Worm (Caenorhabditis elegans): ENCODE data around the gene misc-1.

The misc-1 gene

DNA sequence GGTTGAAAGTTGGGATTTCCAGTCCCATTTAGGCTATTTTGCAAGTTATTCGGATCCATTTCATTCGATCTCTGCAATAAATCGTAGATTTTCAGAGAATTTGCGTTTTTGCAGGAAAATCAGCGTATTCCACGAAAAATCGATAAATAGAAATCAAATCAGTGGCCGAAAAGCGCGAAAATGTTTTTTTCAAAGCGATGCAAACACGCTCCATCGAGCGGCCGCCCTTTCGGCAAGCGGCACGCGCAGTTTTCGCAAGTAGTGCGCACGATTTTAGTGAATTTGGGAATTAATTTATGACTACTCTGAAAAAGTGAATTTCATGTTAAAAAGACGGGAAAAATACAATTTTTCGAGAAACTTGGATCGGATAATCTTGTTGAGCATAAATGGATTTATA lies 31.3 kb upstream of the misc-1 start (continued):
- TF ChIP-seq let-607 (tag; optimal IDR thresholded peaks at IDR 0.05) (peak in 1 of 2 experiments; percentile 59), Y56A3A.18 (GFP tag; IDR thresholded peaks at IDR 0.05) (peak; percentile 53; the same call in 1 of the 2 replicates), nfyb-1 (GFP tag; IDR thresholded peaks at IDR 0.05) (peak; percentile 90), dpff-1 (tag; optimal IDR thresholded peaks at IDR 0.05) (no peak), cebp-2 (GFP tag; IDR thresholded peaks at IDR 0.05) (0 out of 2 replicates have a peak, but pooled peaks have one; percentile 35), bed-2 (GFP tag; IDR thresholded peaks at IDR 0.05) (no peak), repo-1 (tag; optimal IDR thresholded peaks at IDR 0.05) (peak; percentile 66), sea-2 (GFP tag; IDR thresholded peaks at IDR 0.05) (no peak), dox-1 (GFP tag; IDR thresholded peaks at IDR 0.05) (peak; percentile 97), athp-1 (tag; optimal IDR thresholded peaks at IDR 0.05) (peak; percentile 96), snpc-1.1 (tag; optimal IDR thresholded peaks at IDR 0.05; ENCODE audit: insufficient read depth) (peak; percentile 86), Y95B8A.8 (GFP tag; IDR thresholded peaks at IDR 0.05) (peak; percentile 93), F55B11.4 (tag; optimal IDR thresholded peaks at IDR 0.05; ENCODE audit: borderline replicate concordance, insufficient read depth) (no peak), sdz-38 (tag; optimal IDR thresholded peaks at IDR 0.05) (no peak), nhr-120 (GFP tag; IDR thresholded peaks at IDR 0.05) (no peak), B0035.1 (tag; optimal IDR thresholded peaks at IDR 0.05) (peak; percentile 17), snpc-1.3 (tag; optimal IDR thresholded peaks at IDR 0.05; ENCODE audit: insufficient read depth) (peak; percentile 71), nfya-1 (tag; optimal IDR thresholded peaks at IDR 0.05; ENCODE audit: borderline replicate concordance, insufficient read depth) (no peak), atf-7 (tag; optimal IDR thresholded peaks at IDR 0.05) (peak; percentile 69), unc-130 (GFP tag; optimal IDR thresholded peaks at IDR 0.05) (peak; percentile 75), ztf-25 (GFP tag; IDR thresholded peaks at IDR 0.05) (0 out of 2 replicates have a peak, but pooled peaks have one; percentile 4), rec-8 (tag; optimal IDR thresholded peaks at IDR 0.05) (peak in 1 of 2 experiments; percentile 72), zim-3 (tag; optimal IDR thresholded peaks at IDR 0.05) (peak; percentile 48), ZK185.1 (tag; optimal IDR thresholded peaks at IDR 0.05; ENCODE audit: poor library complexity, severe bottlenecking) (peak; percentile 95), tbp1 (GFP tag; optimal IDR thresholded peaks at IDR 0.05) (peak; percentile 69), ceh-91 (GFP tag; IDR thresholded peaks at IDR 0.05) (peak; percentile 85), F37B4.10 (GFP tag; IDR thresholded peaks at IDR 0.05) (no peak), dpl-1 (GFP tag; optimal IDR thresholded peaks at IDR 0.05) (peak; percentile 79), attf-6 (GFP tag; IDR thresholded peaks at IDR 0.05) (0 out of 2 replicates have a peak, but pooled peaks have one; percentile 58), Y67H2A.10 (GFP tag; conservative IDR thresholded peaks at IDR 0.05) (peak; percentile 75), pha-4 (tag; optimal IDR thresholded peaks at IDR 0.05) (peak; percentile 65), mxl-1 (tag; optimal IDR thresholded peaks at IDR 0.05) (no peak), C17E4.6 (GFP tag; IDR thresholded peaks at IDR 0.05) (no peak), mcd-1 (GFP tag; IDR thresholded peaks at IDR 0.05) (peak; percentile 100), bed-1 (GFP tag; IDR thresholded peaks at IDR 0.05) (no peak), sptf-2 (GFP tag; optimal IDR thresholded peaks at IDR 0.05) (no peak), mel-28 (tag; optimal IDR thresholded peaks at IDR 0.05; ENCODE audit: borderline replicate concordance) (peak; percentile 70), hmg-20 (GFP tag; IDR thresholded peaks at IDR 0.05) (peak; percentile 73), ztf-3 (GFP tag; optimal IDR thresholded peaks at IDR 0.05) (no peak), ztf-6 (GFP tag; IDR thresholded peaks at IDR 0.05) (0 out of 2 replicates have a peak, but pooled peaks have one; percentile 30), lin-54 (GFP tag; optimal IDR thresholded peaks at IDR 0.05) (peak; percentile 91), somi-1 (GFP tag; optimal IDR thresholded peaks at IDR 0.05) (peak; percentile 43), F22D6.2 (tag; optimal IDR thresholded peaks at IDR 0.05) (peak; percentile 14), Y79H2A.3 (GFP tag; conservative IDR thresholded peaks at IDR 0.05) (0 out of 2 replicates have a peak, but pooled peaks have one; percentile 71), F57A8.1 (GFP tag; optimal IDR thresholded peaks at IDR 0.05) (peak; percentile 13), die-1 (tag; optimal IDR thresholded peaks at IDR 0.05) (peak; percentile 23), akir-1 (GFP tag; optimal IDR thresholded peaks at IDR 0.05) (peak; percentile 18)

Data from whole organism, young adult.